Fruit fly (Drosophila melanogaster) whole organism, adult: ENCODE results near the gene TwdlN.

ENCODE experiments used
- CG11617 ChIP-seq: fragments of 200-800 bp; sonication (Bioruptor generic); optimal IDR thresholded peaks from 2 replicates; lab custom pipeline; 2017; ENCODE audit warnings: mild to moderate bottlenecking, missing biosample characterization, missing genetic modification reagents, missing genetic modification characterization
- CG12768 ChIP-seq: fragments of 200-800 bp; sonication (Bioruptor generic); optimal IDR thresholded peaks from 2 replicates; lab custom pipeline; 2017; ENCODE audit warnings: missing biosample characterization, missing genetic modification characterization, mild to moderate bottlenecking, moderate library complexity, missing genetic modification reagents
- CG14711 ChIP-seq: fragments of 200-800 bp; sonication (Bioruptor generic); optimal IDR thresholded peaks from 2 replicates; lab custom pipeline; 2018; ENCODE audit warnings: missing biosample characterization, mild to moderate bottlenecking, missing genetic modification characterization, moderate library complexity
- CG1620 ChIP-seq: fragments of 200-800 bp; sonication (Bioruptor generic); optimal IDR thresholded peaks from 2 replicates; lab custom pipeline; 2016; ENCODE audit warnings: missing biosample characterization, missing genetic modification characterization
- CG33017 ChIP-seq: fragments of 200-800 bp; sonication (Bioruptor generic); optimal IDR thresholded peaks from 2 replicates; lab custom pipeline; 2018; ENCODE audit warnings: missing biosample characterization, mild to moderate bottlenecking, missing genetic modification characterization, moderate library complexity
- CG5204 ChIP-seq: fragments of 200-800 bp; sonication (Bioruptor generic); optimal IDR thresholded peaks from 2 replicates; lab custom pipeline; 2016; ENCODE audit warnings: missing biosample characterization, missing genetic modification characterization
- CG7045 ChIP-seq: fragments of 200-800 bp; sonication (Bioruptor generic); optimal IDR thresholded peaks from 2 replicates; lab custom pipeline; 2017; ENCODE audit warnings: missing biosample characterization, mild to moderate bottlenecking, missing genetic modification characterization
- CG7101 ChIP-seq: fragments of 200-800 bp; sonication (Bioruptor generic); optimal IDR thresholded peaks from 2 replicates; lab custom pipeline; 2018; ENCODE audit warnings: missing biosample characterization, mild to moderate bottlenecking, missing genetic modification characterization, moderate library complexity
- Clk ChIP-seq: fragments of 200-800 bp; sonication (Bioruptor generic); optimal IDR thresholded peaks from 2 replicates; lab custom pipeline; 2017; ENCODE audit warnings: missing biosample characterization, missing genetic modification characterization
- Crg-1 ChIP-seq: fragments of 200-800 bp; sonication (Bioruptor generic); optimal IDR thresholded peaks from 2 replicates; lab custom pipeline; 2016; ENCODE audit warnings: missing biosample characterization, missing genetic modification characterization
- Hr96 ChIP-seq: fragments of 200-800 bp; sonication (Bioruptor generic); optimal IDR thresholded peaks from 2 replicates; lab custom pipeline; 2016; ENCODE audit warnings: missing biosample characterization, missing genetic modification characterization
- Mnt ChIP-seq: fragments of 200-800 bp; sonication (Bioruptor generic); optimal IDR thresholded peaks from 2 replicates; lab custom pipeline; 2016; ENCODE audit warnings: missing biosample characterization, mild to moderate bottlenecking, missing genetic modification characterization
- bab1 ChIP-seq: fragments of 200-800 bp; sonication (Bioruptor generic); optimal IDR thresholded peaks from 3 replicates; lab custom pipeline; 2019; ENCODE audit warnings: missing biosample characterization, mild to moderate bottlenecking, missing genetic modification characterization, moderate library complexity
- cic ChIP-seq: fragments of 200-800 bp; sonication (Bioruptor generic); optimal IDR thresholded peaks from 2 replicates; lab custom pipeline; 2017; ENCODE audit warnings: missing biosample characterization, mild to moderate bottlenecking, missing genetic modification characterization, moderate library complexity
- cnc ChIP-seq, 2 experiments: fragments of >200 bp; optimal IDR thresholded peaks; 2 replicates each; lab custom pipeline; 2017
- kay ChIP-seq: fragments of 200-800 bp; sonication (Bioruptor generic); peaks from one replicate; lab custom pipeline; 2016; ENCODE audit warnings: missing biosample characterization, missing genetic modification characterization, borderline replicate concordance
- ovo ChIP-seq: fragments of 200-800 bp; sonication (Bioruptor generic); optimal IDR thresholded peaks from 2 replicates; lab custom pipeline; 2016; ENCODE audit warnings: missing biosample characterization, missing genetic modification characterization
- pad ChIP-seq: fragments of 200-800 bp; sonication (Bioruptor generic); optimal IDR thresholded peaks from 3 replicates; lab custom pipeline; 2017; ENCODE audit warnings: missing biosample characterization, missing genetic modification characterization, mild to moderate bottlenecking, moderate library complexity, missing genetic modification reagents
- tj ChIP-seq: fragments of 200-800 bp; sonication (Bioruptor generic); optimal IDR thresholded peaks from 3 replicates; lab custom pipeline; 2017; ENCODE audit warnings: missing biosample characterization, mild to moderate bottlenecking, missing genetic modification characterization, moderate library complexity
- toe ChIP-seq: fragments of 200-800 bp; sonication (Bioruptor generic); optimal IDR thresholded peaks from 2 replicates; lab custom pipeline; 2016; ENCODE audit warnings: missing biosample characterization, missing genetic modification characterization

Gene TwdlN

DNA sequence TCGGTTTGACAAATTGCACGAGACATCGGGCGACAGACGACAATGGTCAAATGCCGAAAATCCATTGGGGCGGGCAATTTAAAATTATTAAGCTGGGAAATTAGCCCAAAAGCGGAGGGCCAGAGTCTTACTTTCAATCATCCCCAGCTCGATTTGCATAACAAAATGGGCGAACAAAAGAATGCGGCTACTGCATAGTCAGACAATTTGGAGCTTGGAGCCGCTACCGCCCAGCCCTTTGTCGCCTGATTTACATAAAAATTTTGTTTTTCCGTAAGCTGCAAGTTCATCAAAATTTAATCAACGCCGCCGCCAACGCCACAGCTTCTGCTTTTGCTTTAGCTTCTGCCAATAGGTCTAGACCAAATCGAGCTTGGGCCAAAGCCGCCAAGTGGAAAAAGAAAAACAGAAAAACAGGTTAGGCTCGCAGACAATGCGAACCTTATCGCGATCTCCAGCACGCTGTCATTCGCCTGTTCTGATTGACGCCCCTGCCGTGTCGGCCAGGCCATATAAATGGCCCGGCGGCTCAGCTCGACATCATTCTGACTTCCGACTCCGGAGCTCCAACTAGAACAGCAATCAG is at the start of gene TwdlN:
TSS of gene TwdlN (plus strand) at position 536 of the 586 bp plus-strand sequence.
- TF ChIP-seq cic (no peak), CG11617 (GFP tag; lab: Kevin White, UChicago) (no peak), Clk (no peak), toe (no peak), ovo (GFP tag; lab: Kevin White, UChicago) (no peak), Crg-1 (GFP tag; lab: Kevin White, UChicago) (no peak), cnc (optimal IDR thresholded peaks at IDR 0.05; lab: Kevin White, UChicago) (no peak), CG5204 (no peak), CG7045 (GFP tag; lab: Kevin White, UChicago) (no peak), CG12768 (no peak), CG14711 (tag; lab: Kevin White, UChicago) (no peak), CG7101 (tag; lab: Kevin White, UChicago) (no peak), pad (GFP tag; lab: Kevin White, UChicago) (no peak), kay (no peak)

DNA sequence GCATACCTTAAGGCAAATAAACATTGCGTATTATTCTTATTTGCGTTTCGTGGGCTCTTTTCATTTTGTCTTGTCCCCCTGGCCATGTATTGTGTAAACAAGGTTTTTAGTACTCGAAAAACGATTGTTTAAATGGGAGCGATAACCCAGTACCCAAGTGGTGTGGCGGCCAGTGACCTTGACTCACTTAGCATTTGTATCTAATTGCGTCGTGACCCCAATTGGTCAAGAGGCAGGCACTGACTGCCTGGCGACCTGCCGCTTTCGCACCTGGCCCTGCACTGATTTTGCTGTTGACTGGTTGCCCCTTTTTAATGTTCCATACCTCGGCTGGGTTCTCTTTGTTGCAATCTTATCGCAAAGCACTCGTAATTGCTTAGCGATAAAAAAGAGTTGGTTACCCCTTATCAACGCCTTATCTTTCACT is 43.5 kb upstream of the TwdlN start:
- TF ChIP-seq pad (GFP tag; lab: Kevin White, UChicago), result no peak
- TF ChIP-seq CG12768, result peak; percentile 27
- peak; percentile 13 for TF ChIP-seq Hr96
- no peak for TF ChIP-seq Mnt (GFP tag; lab: Kevin White, UChicago)
- TF ChIP-seq CG11617 (GFP tag; lab: Kevin White, UChicago), result peak; percentile 4
- no peak for TF ChIP-seq kay
- no peak for TF ChIP-seq cnc (optimal IDR thresholded peaks at IDR 0.05; lab: Kevin White, UChicago)

DNA sequence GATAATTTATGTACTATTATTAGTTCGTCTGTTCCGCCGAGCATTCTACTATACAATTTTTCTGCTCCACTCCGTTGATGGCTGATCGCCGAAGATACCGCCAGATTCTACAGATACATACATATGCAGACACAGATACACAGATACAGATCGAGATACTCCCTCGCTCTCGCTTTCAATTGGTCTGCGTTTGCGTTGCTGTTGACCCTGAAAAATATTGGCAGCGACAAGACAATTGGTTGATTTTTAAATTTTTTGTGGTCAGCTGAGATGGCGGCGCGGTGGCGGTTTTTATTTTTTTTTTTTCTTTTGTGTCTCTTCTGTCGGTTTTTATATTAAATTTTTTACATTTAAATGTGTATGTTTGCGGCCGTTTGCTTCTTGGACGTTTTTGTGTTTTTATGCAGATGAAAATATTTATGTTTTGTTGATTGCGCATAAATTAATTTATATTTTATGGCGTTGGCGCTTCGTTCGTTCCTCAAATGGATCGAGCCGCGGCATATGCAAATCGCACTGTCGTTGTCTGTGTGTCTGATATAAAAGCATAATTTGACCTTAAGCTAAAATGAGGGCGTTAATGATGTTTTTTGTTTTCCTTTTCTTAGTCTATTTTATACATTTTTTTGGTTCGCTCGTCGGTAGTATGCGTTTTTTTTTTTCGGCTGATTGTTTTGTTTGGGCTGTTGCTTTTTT is 37.7 kb upstream of the TwdlN start:
- TF ChIP-seq bab1 (GFP tag; lab: Kevin White, UChicago) (no peak), CG7101 (tag; lab: Kevin White, UChicago) (no peak), CG7045 (GFP tag; lab: Kevin White, UChicago) (no peak), pad (GFP tag; lab: Kevin White, UChicago) (no peak)

DNA sequence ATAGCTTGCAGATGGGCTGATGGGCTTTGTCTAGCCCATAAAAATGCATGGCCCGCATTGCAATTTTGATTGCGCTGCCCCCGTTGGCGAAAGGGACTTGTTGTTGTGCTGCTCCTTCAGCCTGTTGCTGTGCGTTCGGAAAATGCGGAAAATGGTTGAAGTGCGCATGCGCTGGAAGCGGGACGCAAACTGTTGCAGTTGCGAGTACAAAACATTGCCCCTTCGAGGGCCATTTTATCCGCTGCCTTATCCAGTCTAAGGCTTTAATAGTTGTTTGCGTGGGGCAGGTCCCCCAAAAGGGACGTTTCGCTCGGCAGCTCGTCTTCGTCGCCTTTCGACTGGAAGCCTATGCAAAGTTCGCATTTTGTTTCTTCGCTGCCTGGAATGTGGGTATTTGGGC is 25.2 kb upstream of the TwdlN start:
- TF ChIP-seq pad (GFP tag; lab: Kevin White, UChicago) (peak; percentile 80), CG33017 (tag; lab: Kevin White, UChicago) (no peak), kay (no peak)

DNA sequence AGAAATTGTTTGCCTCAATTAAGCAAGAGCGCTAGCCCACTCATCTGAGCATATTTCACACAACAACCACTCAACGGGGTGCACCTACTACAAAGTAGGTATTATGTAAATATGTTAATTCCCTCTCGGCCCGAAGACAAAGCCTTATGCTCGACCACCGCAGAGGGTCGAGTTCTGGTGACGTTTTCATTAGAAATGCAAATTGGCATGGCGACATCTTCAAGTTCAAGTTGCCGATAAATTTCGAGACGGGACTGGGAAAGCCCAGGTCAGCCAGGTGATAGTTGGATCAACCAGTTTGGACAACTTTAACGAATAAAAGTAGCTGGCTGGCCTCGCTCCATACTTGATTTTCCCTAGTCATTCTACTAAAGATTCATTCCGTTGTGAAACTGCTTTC is 16.2 kb upstream of the TwdlN start:
- TF ChIP-seq CG7045 (GFP tag; lab: Kevin White, UChicago) (no peak), CG7101 (tag; lab: Kevin White, UChicago) (no peak), CG12768 (no peak), Mnt (GFP tag; lab: Kevin White, UChicago) (no peak), Clk (no peak), CG14711 (tag; lab: Kevin White, UChicago) (no peak), toe (no peak), CG5204 (no peak), kay (no peak)

DNA sequence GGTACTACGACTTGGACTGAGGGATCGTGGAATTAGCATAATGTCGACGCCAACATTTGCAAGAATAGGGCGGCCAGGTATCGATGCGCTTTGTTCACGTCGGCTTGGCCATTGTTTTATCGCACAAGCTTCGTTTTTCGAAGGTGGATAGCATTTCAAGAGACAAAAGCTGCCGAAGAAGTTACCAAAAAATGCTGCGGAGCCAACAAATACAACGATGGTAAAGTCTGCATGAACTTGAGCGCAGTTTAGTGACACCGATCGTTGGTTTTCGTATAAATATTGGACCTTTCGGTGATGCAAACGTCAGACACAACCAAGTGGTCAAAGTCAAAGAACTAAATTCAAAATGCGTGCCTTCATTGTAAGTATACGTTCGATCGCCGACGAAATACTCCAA is 12.9 kb upstream of the TwdlN start, which contains the start of gene TwdlM:
TSS of gene TwdlM (plus strand) at position 301 of the 400 bp plus-strand sequence.
- no peak for TF ChIP-seq kay
- TF ChIP-seq bab1 (GFP tag; lab: Kevin White, UChicago), result no peak
- TF ChIP-seq Crg-1 (GFP tag; lab: Kevin White, UChicago), result no peak
- TF ChIP-seq CG7045 (GFP tag; lab: Kevin White, UChicago), result no peak
- no peak for TF ChIP-seq CG7101 (tag; lab: Kevin White, UChicago)
- no peak for TF ChIP-seq Mnt (GFP tag; lab: Kevin White, UChicago)
- TF ChIP-seq CG12768, result no peak
- no peak for TF ChIP-seq cic
- no peak for TF ChIP-seq CG5204
- TF ChIP-seq Hr96, result no peak
- no peak for TF ChIP-seq Clk
- no peak for TF ChIP-seq CG14711 (tag; lab: Kevin White, UChicago)
- no peak for TF ChIP-seq CG11617 (GFP tag; lab: Kevin White, UChicago)
- no peak for TF ChIP-seq tj
- TF ChIP-seq CG1620 (GFP tag; lab: Kevin White, UChicago), result no peak
- TF ChIP-seq toe, result no peak
- no peak for TF ChIP-seq ovo (GFP tag; lab: Kevin White, UChicago)
- no peak for TF ChIP-seq pad (GFP tag; lab: Kevin White, UChicago)
- no peak for TF ChIP-seq cnc (optimal IDR thresholded peaks at IDR 0.05; lab: Kevin White, UChicago)
- TF ChIP-seq CG33017 (tag; lab: Kevin White, UChicago), result no peak

DNA sequence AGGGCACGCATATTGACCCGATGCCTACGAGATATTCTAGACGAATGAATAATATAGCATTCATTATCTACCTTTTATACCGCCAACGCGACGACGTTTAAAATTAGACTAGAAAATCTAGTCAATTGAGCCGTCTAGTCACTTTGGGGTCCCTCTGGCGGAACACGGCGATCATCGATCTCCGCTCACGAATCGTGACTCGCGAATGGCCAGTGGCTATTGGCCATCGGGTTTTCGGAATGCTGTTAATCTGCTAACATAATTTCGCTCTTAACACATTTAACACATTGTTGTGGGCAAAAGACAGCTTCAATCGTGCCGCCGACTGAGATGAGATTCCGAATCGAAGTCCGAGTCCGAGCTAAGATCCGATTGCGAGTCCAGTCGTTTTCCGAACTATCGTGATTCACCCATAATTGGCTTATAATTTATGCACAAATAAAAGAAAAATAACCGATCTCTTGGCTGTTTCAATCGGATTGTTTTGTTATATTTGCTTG is 10.3 kb upstream of the TwdlN start, which contains the start of gene TwdlP:
TSS of gene TwdlP (minus strand) at position 51 of the 500 bp plus-strand sequence.
- TF ChIP-seq ovo (GFP tag; lab: Kevin White, UChicago) (no peak), cic (no peak)
